Worm (Caenorhabditis elegans) whole organism, midembryonic: Measurements from ENCODE around the gene sma-6.

Experiments
- T22C8.4 ChIP-seq: fragments of 200-800 bp; sonication (Bioruptor generic); IDR thresholded peaks from 2 replicates; pipeline ENCODE4 v1.3.6; 2022; ENCODE audit warnings: missing genetic modification characterization, missing compliant biosample characterization
- flt-1 ChIP-seq: fragments of 200-800 bp; sonication (Bioruptor generic); IDR thresholded peaks from 2 replicates; pipeline ENCODE4 v1.3.6; 2022; ENCODE audit warnings: missing genetic modification characterization, missing compliant biosample characterization
- klf-2 ChIP-seq: fragments of 200-800 bp; sonication (Bioruptor generic); conservative IDR thresholded peaks from 2 replicates; pipeline ENCODE4 v1.3.6; 2022; ENCODE audit warnings: missing genetic modification reagents, missing genetic modification characterization, missing compliant biosample characterization
- med-1 ChIP-seq: sonication (generic microtip); optimal IDR thresholded peaks from 2 replicates; lab custom pipeline; 2017; ENCODE audit warnings: missing genetic modification characterization, mild to moderate bottlenecking, missing compliant biosample characterization, antibody characterized with exemption, missing genetic modification reagents; ENCODE audit not compliant: insufficient read depth
- ref-1 ChIP-seq: fragments of 200-800 bp; sonication (Bioruptor generic); conservative IDR thresholded peaks from 2 replicates; pipeline ENCODE4 v1.3.6; 2022; ENCODE audit warnings: missing genetic modification reagents, missing genetic modification characterization, missing compliant biosample characterization
- tab-1 ChIP-seq: fragments of 200-800 bp; sonication (Bioruptor generic); IDR thresholded peaks from 2 replicates; pipeline ENCODE4 v1.3.6; 2022; ENCODE audit warnings: missing genetic modification characterization, missing compliant biosample characterization
- ztf-29 ChIP-seq: fragments of 200-800 bp; sonication (Bioruptor generic); IDR thresholded peaks from 2 replicates; pipeline ENCODE4 v1.3.6; 2022; ENCODE audit warnings: missing genetic modification reagents, missing genetic modification characterization, missing compliant biosample characterization

ce11 chrII:6294261-6294660 is 30.0 kb upstream of the sma-6 start, which contains the start of gene mps-1:
- TF ChIP-seq tab-1, result no peak
- no peak for TF ChIP-seq klf-2 (GFP tag; lab: Robert Waterston, UW)
- TF ChIP-seq T22C8.4 (GFP tag; lab: Robert Waterston, UW), result no peak
- TF ChIP-seq ztf-29, result no peak
- TF ChIP-seq med-1 (GFP tag; lab: Kevin White, UChicago), result no peak
- no peak for TF ChIP-seq flt-1 (GFP tag; lab: Robert Waterston, UW)
- no peak for TF ChIP-seq ref-1 (GFP tag; lab: Robert Waterston, UW)
